Fruit fly (Drosophila melanogaster) whole organism, embryonic: Measurements from ENCODE around the gene CNMaR.

ENCODE experiments used
- CG10209 ChIP-seq: fragments of 200-800 bp; sonication (Bioruptor generic); optimal IDR thresholded peaks from 3 replicates; lab custom pipeline; 2017; ENCODE audit warnings: missing biosample characterization, mild to moderate bottlenecking, missing genetic modification characterization, missing genetic modification reagents
- CG15011 ChIP-seq: fragments of 200-800 bp; sonication (Bioruptor generic); optimal IDR thresholded peaks from 3 replicates; lab custom pipeline; 2018; ENCODE audit warnings: missing biosample characterization, mild to moderate bottlenecking, missing genetic modification characterization
- CG15269 ChIP-seq: fragments of 200-800 bp; sonication (Bioruptor generic); optimal IDR thresholded peaks from 2 replicates; lab custom pipeline; 2018; ENCODE audit warnings: missing biosample characterization, mild to moderate bottlenecking, missing genetic modification characterization, moderate library complexity
- CG15696 ChIP-seq: fragments of 200-800 bp; sonication (Bioruptor generic); optimal IDR thresholded peaks from 2 replicates; lab custom pipeline; 2019; ENCODE audit warnings: missing biosample characterization, mild to moderate bottlenecking, missing genetic modification characterization, moderate library complexity
- CG16813 ChIP-seq: fragments of 200-800 bp; sonication (Bioruptor generic); IDR thresholded peaks from 3 replicates; pipeline ENCODE4 v1.3.6; 2022; ENCODE audit warnings: missing biosample characterization, missing genetic modification characterization; ENCODE audit not compliant: partially characterized antibody
- CG17359 ChIP-seq: fragments of 200-800 bp; sonication (Bioruptor generic); optimal IDR thresholded peaks from 3 replicates; lab custom pipeline; 2018; ENCODE audit warnings: missing biosample characterization, mild to moderate bottlenecking, missing genetic modification characterization, moderate library complexity
- CG17361 ChIP-seq: fragments of 200-800 bp; sonication (Bioruptor generic); IDR thresholded peaks from 3 replicates; pipeline ENCODE4 v1.3.6; 2022; ENCODE audit warnings: missing biosample characterization, missing genetic modification characterization
- CG2120 ChIP-seq: fragments of 200-800 bp; sonication (Bioruptor generic); optimal IDR thresholded peaks from 3 replicates; lab custom pipeline; 2016; ENCODE audit warnings: missing biosample characterization, missing genetic modification characterization
- CG2875 ChIP-seq: fragments of 200-800 bp; sonication (Bioruptor generic); optimal IDR thresholded peaks from 2 replicates; lab custom pipeline; 2017; ENCODE audit warnings: missing biosample characterization, mild to moderate bottlenecking, missing genetic modification characterization, missing genetic modification reagents
- CG32772 ChIP-seq: fragments of 200-800 bp; sonication (Bioruptor generic); IDR thresholded peaks from 2 replicates; pipeline ENCODE4 v1.3.6; 2022; ENCODE audit warnings: missing biosample characterization, missing genetic modification characterization
- CG4328 ChIP-seq: fragments of 200-800 bp; sonication (Bioruptor generic); optimal IDR thresholded peaks from 3 replicates; lab custom pipeline; 2017; ENCODE audit warnings: missing biosample characterization, missing genetic modification reagents, missing genetic modification characterization
- CG8359 ChIP-seq: fragments of 200-800 bp; sonication (Bioruptor generic); optimal IDR thresholded peaks from 2 replicates; lab custom pipeline; 2017; ENCODE audit warnings: missing biosample characterization, mild to moderate bottlenecking, missing genetic modification characterization, borderline replicate concordance
- CG9932 ChIP-seq: fragments of 200-800 bp; sonication (Bioruptor generic); IDR thresholded peaks from 2 replicates; pipeline ENCODE4 v1.3.6; 2022; ENCODE audit warnings: missing biosample characterization, missing genetic modification characterization
- Dip3 ChIP-seq: fragments of 200-800 bp; sonication (Bioruptor generic); optimal IDR thresholded peaks from 3 replicates; lab custom pipeline; 2016; ENCODE audit warnings: missing biosample characterization, missing genetic modification characterization
- Dp ChIP-seq: fragments of 200-800 bp; sonication (Bioruptor generic); optimal IDR thresholded peaks from 2 replicates; lab custom pipeline; 2018; ENCODE audit warnings: missing biosample characterization, mild to moderate bottlenecking, missing genetic modification characterization, moderate library complexity
- ERR ChIP-seq: fragments of 200-800 bp; sonication (Bioruptor generic); optimal IDR thresholded peaks from 2 replicates; lab custom pipeline; 2016; ENCODE audit warnings: missing biosample characterization, missing genetic modification characterization
- H2.0 ChIP-seq: fragments of 200-800 bp; sonication (Bioruptor generic); IDR thresholded peaks from 2 replicates; pipeline ENCODE4 v1.3.6; 2022; ENCODE audit warnings: missing biosample characterization, missing genetic modification characterization
- Hey ChIP-seq: fragments of 200-800 bp; sonication (Bioruptor generic); optimal IDR thresholded peaks from 3 replicates; lab custom pipeline; 2018; ENCODE audit warnings: missing biosample characterization, mild to moderate bottlenecking, missing genetic modification characterization
- Hr3 ChIP-seq: fragments of 200-800 bp; sonication (Bioruptor generic); optimal IDR thresholded peaks from 3 replicates; lab custom pipeline; 2016; ENCODE audit warnings: missing biosample characterization, missing genetic modification characterization
- Med ChIP-seq: fragments of 200-800 bp; sonication (Bioruptor generic); peaks from one replicate; lab custom pipeline; 2016; ENCODE audit warnings: missing biosample characterization, missing genetic modification characterization, mild to moderate bottlenecking, inconsistent platforms, moderate library complexity
- PHDP ChIP-seq: fragments of 200-800 bp; sonication (Bioruptor generic); optimal IDR thresholded peaks from 3 replicates; lab custom pipeline; 2018; ENCODE audit warnings: missing biosample characterization, mild to moderate bottlenecking, missing genetic modification characterization, moderate library complexity
- Rfx ChIP-seq: fragments of 200-800 bp; sonication (Bioruptor generic); IDR thresholded peaks from 2 replicates; pipeline ENCODE4 v1.3.6; 2022; ENCODE audit warnings: missing biosample characterization, missing genetic modification characterization
- Sin3A ChIP-seq: fragments of >200 bp; optimal IDR thresholded peaks from 2 replicates; lab custom pipeline; 2018
- Stat92E ChIP-seq, 3 experiments: fragments of >200 bp in 2 of 3; fragments of 200-800 bp in 1 of 3; sonication (Bioruptor generic) in 1 of 3; optimal IDR thresholded peaks; 2 replicates each; lab custom pipeline; 2017 to 2019; ENCODE audit warnings: missing biosample characterization in 3 of 3, missing genetic modification characterization in 3 of 3, mild to moderate bottlenecking in 1 of 3, moderate library complexity in 1 of 3
- YL-1 ChIP-seq: fragments of 200-800 bp; sonication (Bioruptor generic); optimal IDR thresholded peaks from 3 replicates; lab custom pipeline; 2017; ENCODE audit warnings: missing biosample characterization, mild to moderate bottlenecking, missing genetic modification characterization
- ash1 ChIP-seq: fragments of 200-800 bp; sonication (Bioruptor generic); optimal IDR thresholded peaks from 2 replicates; lab custom pipeline; 2018; ENCODE audit warnings: missing biosample characterization, mild to moderate bottlenecking, missing genetic modification characterization
- bbx ChIP-seq: fragments of 200-800 bp; sonication (Bioruptor generic); IDR thresholded peaks from 2 replicates; pipeline ENCODE4 v1.3.6; 2022; ENCODE audit warnings: missing biosample characterization, missing genetic modification characterization; ENCODE audit not compliant: partially characterized antibody
- br ChIP-seq: fragments of >200 bp; optimal IDR thresholded peaks from 2 replicates; lab custom pipeline; 2017
- dati ChIP-seq: fragments of 200-800 bp; sonication (Bioruptor generic); IDR thresholded peaks from 2 replicates; pipeline ENCODE4 v1.3.6; 2022; ENCODE audit warnings: missing biosample characterization, missing genetic modification characterization
- ewg ChIP-seq: fragments of 200-800 bp; sonication (Bioruptor generic); optimal IDR thresholded peaks from 3 replicates; lab custom pipeline; 2017; ENCODE audit warnings: mild to moderate bottlenecking, missing biosample characterization, missing genetic modification reagents, missing genetic modification characterization
- fd3F ChIP-seq: fragments of 200-800 bp; sonication (Bioruptor generic); optimal IDR thresholded peaks from 2 replicates; lab custom pipeline; 2018; ENCODE audit warnings: missing biosample characterization, mild to moderate bottlenecking, missing genetic modification characterization, moderate library complexity
- fru ChIP-seq: fragments of >200 bp; optimal IDR thresholded peaks from 2 replicates; lab custom pipeline; 2017
- gsb-n ChIP-seq: fragments of 200-800 bp; sonication (Bioruptor generic); optimal IDR thresholded peaks from 3 replicates; lab custom pipeline; 2018; ENCODE audit warnings: missing biosample characterization, mild to moderate bottlenecking, missing genetic modification characterization
- klu ChIP-seq: fragments of 200-800 bp; sonication (Bioruptor generic); IDR thresholded peaks from 2 replicates; pipeline ENCODE4 v1.3.6; 2022; ENCODE audit warnings: missing biosample characterization, missing genetic modification characterization
- lbe ChIP-seq: fragments of 200-800 bp; sonication (Bioruptor generic); optimal IDR thresholded peaks from 2 replicates; lab custom pipeline; 2016; ENCODE audit warnings: missing biosample characterization, mild to moderate bottlenecking, missing genetic modification characterization
- luna ChIP-seq: fragments of 200-800 bp; sonication (Bioruptor generic); optimal IDR thresholded peaks from 2 replicates; lab custom pipeline; 2016; ENCODE audit warnings: missing biosample characterization, missing genetic modification characterization
- nerfin-1 ChIP-seq: fragments of 200-800 bp; sonication (Bioruptor generic); optimal IDR thresholded peaks from 3 replicates; lab custom pipeline; 2019; ENCODE audit warnings: missing biosample characterization, mild to moderate bottlenecking, missing genetic modification characterization, moderate library complexity
- oc ChIP-seq: fragments of 200-800 bp; sonication (Bioruptor generic); optimal IDR thresholded peaks from 2 replicates; lab custom pipeline; 2018; ENCODE audit warnings: missing biosample characterization, mild to moderate bottlenecking, missing genetic modification characterization, moderate library complexity
- pb ChIP-seq: fragments of 200-800 bp; sonication (Bioruptor generic); optimal IDR thresholded peaks from 3 replicates; lab custom pipeline; 2016; ENCODE audit warnings: missing biosample characterization, missing genetic modification characterization
- pfk ChIP-seq: fragments of 200-800 bp; sonication (Bioruptor generic); optimal IDR thresholded peaks from 2 replicates; lab custom pipeline; 2018; ENCODE audit warnings: missing biosample characterization, mild to moderate bottlenecking, missing genetic modification characterization, moderate library complexity
- pnt ChIP-seq: fragments of 200-800 bp; sonication (Bioruptor generic); optimal IDR thresholded peaks from 3 replicates; lab custom pipeline; 2016; ENCODE audit warnings: missing biosample characterization, missing genetic modification characterization
- ro ChIP-seq: fragments of 200-800 bp; sonication (Bioruptor generic); IDR thresholded peaks from 2 replicates; pipeline ENCODE4 v1.3.6; 2022; ENCODE audit warnings: missing biosample characterization, missing genetic modification characterization
- run ChIP-seq: fragments of 200-800 bp; sonication (Bioruptor generic); optimal IDR thresholded peaks from 3 replicates; lab custom pipeline; 2018; ENCODE audit warnings: missing biosample characterization, mild to moderate bottlenecking, missing genetic modification characterization
- schlank ChIP-seq: fragments of 200-800 bp; sonication (Bioruptor generic); optimal IDR thresholded peaks from 2 replicates; lab custom pipeline; 2018; ENCODE audit warnings: missing biosample characterization, mild to moderate bottlenecking, missing genetic modification characterization
- sd ChIP-seq: fragments of 200-800 bp; sonication (Bioruptor generic); optimal IDR thresholded peaks from 3 replicates; lab custom pipeline; 2018; ENCODE audit warnings: missing biosample characterization, mild to moderate bottlenecking, missing genetic modification characterization, moderate library complexity
- sens ChIP-seq: fragments of 200-800 bp; sonication (Bioruptor generic); peaks from one replicate; lab custom pipeline; 2016; ENCODE audit warnings: missing biosample characterization, missing genetic modification characterization
- sens-2 ChIP-seq: fragments of 200-800 bp; sonication (Bioruptor generic); IDR thresholded peaks from 2 replicates; pipeline ENCODE4 v1.3.6; 2022; ENCODE audit warnings: missing biosample characterization, missing genetic modification characterization
- sr ChIP-seq: fragments of 200-800 bp; sonication (Bioruptor generic); IDR thresholded peaks from 3 replicates; pipeline ENCODE4 v1.3.6; 2022; ENCODE audit warnings: missing biosample characterization, missing genetic modification characterization
- stc ChIP-seq: fragments of 200-800 bp; sonication (Bioruptor generic); IDR thresholded peaks from 2 replicates; pipeline ENCODE4 v1.3.6; 2022; ENCODE audit warnings: missing biosample characterization, missing genetic modification characterization
- trem ChIP-seq: fragments of 200-800 bp; optimal IDR thresholded peaks from 3 replicates; lab custom pipeline; 2019; ENCODE audit warnings: missing biosample characterization, mild to moderate bottlenecking, missing genetic modification characterization, moderate library complexity
- twi ChIP-seq: fragments of 200-800 bp; optimal IDR thresholded peaks from 2 replicates; lab custom pipeline; 2019; ENCODE audit warnings: missing biosample characterization, mild to moderate bottlenecking, missing genetic modification characterization, moderate library complexity
- wdn ChIP-seq: fragments of 200-800 bp; sonication (Bioruptor generic); IDR thresholded peaks from 2 replicates; pipeline ENCODE4 v1.3.6; 2022; ENCODE audit warnings: missing biosample characterization, missing genetic modification characterization
- yki ChIP-seq: fragments of >200 bp; optimal IDR thresholded peaks from 3 replicates; lab custom pipeline; 2018
- zf30C ChIP-seq: fragments of 200-800 bp; sonication (Bioruptor generic); optimal IDR thresholded peaks from 3 replicates; lab custom pipeline; 2018; ENCODE audit warnings: missing biosample characterization, mild to moderate bottlenecking, missing genetic modification characterization

The CNMaR gene

DNA sequence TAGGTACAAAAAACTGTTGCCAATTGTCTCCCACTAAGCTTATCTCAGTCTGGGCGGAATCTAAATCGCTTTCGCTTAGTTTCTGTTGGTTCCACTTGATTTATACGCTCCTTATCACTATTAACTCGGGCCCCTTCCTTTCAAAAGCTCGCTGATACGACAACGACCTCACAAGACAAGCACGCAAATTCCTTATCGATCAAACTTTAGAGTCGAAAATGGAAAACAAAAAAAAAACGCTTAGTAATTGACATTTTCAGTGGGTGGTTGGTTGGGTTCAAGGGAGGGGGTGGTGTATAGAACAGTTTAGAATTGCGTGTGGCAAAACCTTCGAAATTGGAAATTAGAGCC, 47.5 kb downstream of the CNMaR start (continued):
- TF ChIP-seq schlank (no peak), CG15011 (GFP tag; lab: Kevin White, UChicago) (no peak), PHDP (tag; lab: Kevin White, UChicago) (no peak), twi (no peak), sens-2 (GFP tag; lab: Robert Waterston, UW) (no peak), CG9932 (no peak), ERR (no peak), CG8359 (GFP tag; lab: Kevin White, UChicago) (no peak), dati (GFP tag; lab: Robert Waterston, UW) (no peak), ewg (no peak), fd3F (GFP tag; lab: Kevin White, UChicago) (no peak), Dip3 (GFP tag; lab: Kevin White, UChicago) (no peak), YL-1 (GFP tag; lab: Kevin White, UChicago) (peak; percentile 7), Stat92E (GFP tag; optimal IDR thresholded peaks at IDR 0.05; lab: Kevin White, UChicago) (no peak), H2.0 (GFP tag; lab: Robert Waterston, UW) (no peak), pfk (peak; percentile 20), Sin3A (no peak), wdn (GFP tag; lab: Robert Waterston, UW) (no peak), br (lab: Kevin White, UChicago) (no peak), trem (no peak), ash1 (GFP tag; lab: Kevin White, UChicago) (no peak), fru (lab: Kevin White, UChicago) (no peak), lbe (GFP tag; lab: Kevin White, UChicago) (no peak), oc (tag; lab: Kevin White, UChicago) (no peak), CG32772 (no peak), Hr3 (GFP tag; lab: Kevin White, UChicago) (no peak), CG4328 (GFP tag; lab: Kevin White, UChicago) (no peak), CG2875 (GFP tag; lab: Kevin White, UChicago) (no peak), Rfx (GFP tag; lab: Robert Waterston, UW) (no peak), sens (GFP tag; lab: Kevin White, UChicago) (no peak), nerfin-1 (tag; lab: Kevin White, UChicago) (no peak), CG16813 (no peak), CG15696 (tag; lab: Kevin White, UChicago) (no peak), CG17361 (GFP tag; lab: Robert Waterston, UW) (no peak), stc (no peak), CG15269 (tag; lab: Kevin White, UChicago) (no peak), pnt (GFP tag; lab: Kevin White, UChicago) (no peak), CG10209 (no peak), Hey (tag; lab: Kevin White, UChicago) (peak; percentile 12), klu (GFP tag; lab: Robert Waterston, UW) (no peak), CG17359 (tag; lab: Kevin White, UChicago) (no peak), sd (tag; lab: Kevin White, UChicago) (peak; percentile 66), Dp (GFP tag; lab: Kevin White, UChicago) (no peak), ro (no peak), zf30C (GFP tag; lab: Kevin White, UChicago) (no peak), bbx (no peak), sr (GFP tag; lab: Robert Waterston, UW) (no peak), yki (lab: Kevin White, UChicago) (no peak), luna (GFP tag; lab: Kevin White, UChicago) (no peak), pb (no peak), Med (GFP tag; lab: Kevin White, UChicago) (no peak), gsb-n (tag; lab: Kevin White, UChicago) (no peak), CG2120 (GFP tag; lab: Kevin White, UChicago) (no peak), run (tag; lab: Kevin White, UChicago) (no peak)
